Worm (Caenorhabditis elegans) whole organism, L1 larva: Measurements from ENCODE around the gene T04C12.11.

Experiments
- C16A3.4 ChIP-seq: fragments of 150-350 bp; optimal IDR thresholded peaks from 2 replicates; lab custom pipeline; 2014; ENCODE audit warnings: missing biosample characterization, missing genetic modification characterization
- ceh-63 ChIP-seq: fragments of 200-800 bp; sonication (Bioruptor generic); optimal IDR thresholded peaks from 2 replicates; lab custom pipeline; 2018; ENCODE audit warnings: mild to moderate bottlenecking, missing genetic modification characterization, missing compliant biosample characterization
- ets-5 ChIP-seq: fragments of 200-800 bp; sonication (Bioruptor generic); IDR thresholded peaks from 2 replicates; pipeline ENCODE4 v1.3.6; 2022; ENCODE audit warnings: missing genetic modification characterization, missing compliant biosample characterization
- fos-1 ChIP-seq: fragments of 150-350 bp; optimal IDR thresholded peaks from 2 replicates; lab custom pipeline; 2014; ENCODE audit warnings: missing biosample characterization, missing genetic modification characterization
- nhr-71 ChIP-seq: sonication (generic microtip); optimal IDR thresholded peaks from 2 replicates; lab custom pipeline; 2016; ENCODE audit warnings: mild to moderate bottlenecking, missing genetic modification characterization, moderate library complexity, missing compliant biosample characterization
- nhr-77 ChIP-seq: fragments of 150-350 bp; optimal IDR thresholded peaks from 2 replicates; lab custom pipeline; 2014; ENCODE audit warnings: missing biosample characterization, missing genetic modification characterization
- nhr-85 ChIP-seq: sonication (generic microtip); peaks from one replicate; lab custom pipeline; 2016; ENCODE audit warnings: missing genetic modification characterization, inconsistent platforms, missing compliant biosample characterization
- snpc-4 ChIP-seq: fragments of 150-350 bp; optimal IDR thresholded peaks from 2 replicates; lab custom pipeline; 2014; ENCODE audit warnings: missing biosample characterization, missing genetic modification characterization
- sox-4 ChIP-seq: sonication (generic microtip); optimal IDR thresholded peaks from 2 replicates; lab custom pipeline; 2016; ENCODE audit warnings: missing genetic modification characterization, missing compliant biosample characterization
- sptf-1 ChIP-seq: fragments of 150-350 bp; optimal IDR thresholded peaks from 2 replicates; lab custom pipeline; 2014; ENCODE audit warnings: missing biosample characterization, missing genetic modification characterization
- xbp-1 ChIP-seq: sonication (generic microtip); optimal IDR thresholded peaks from 2 replicates; lab custom pipeline; 2016; ENCODE audit warnings: missing genetic modification characterization, missing compliant biosample characterization
- zag-1 ChIP-seq: fragments of 150-350 bp; optimal IDR thresholded peaks from 2 replicates; lab custom pipeline; 2014; ENCODE audit warnings: missing biosample characterization, missing genetic modification characterization
- ztf-4 ChIP-seq: fragments of 150-350 bp; optimal IDR thresholded peaks from 2 replicates; lab custom pipeline; 2014; ENCODE audit warnings: missing biosample characterization, missing genetic modification characterization

- TF ChIP-seq nhr-85 (tag; lab: Kevin White, UChicago): no peak
- no peak for TF ChIP-seq xbp-1
- TF ChIP-seq fos-1 (tag; lab: Kevin White, UChicago): no peak
- no peak for TF ChIP-seq ceh-63 (GFP tag; lab: Kevin White, UChicago)
- no peak for TF ChIP-seq ets-5 (GFP tag; lab: Robert Waterston, UW)
- TF ChIP-seq sox-4 (tag; lab: Kevin White, UChicago): no peak
- no peak for TF ChIP-seq snpc-4 (tag; lab: Kevin White, UChicago)
- no peak for TF ChIP-seq nhr-77 (tag; lab: Kevin White, UChicago)
- TF ChIP-seq zag-1 (tag; lab: Kevin White, UChicago): no peak
- no peak for TF ChIP-seq C16A3.4 (tag; lab: Kevin White, UChicago)
- TF ChIP-seq nhr-71: no peak
- TF ChIP-seq ztf-4 (tag; lab: Kevin White, UChicago): no peak
- TF ChIP-seq sptf-1: no peak
These were observed 37.3 kb downstream of the T04C12.11 start, which contains the start of the genes C13G3.12 and hot-6 for ce11 chrV:11022817-11023216.
